Fruit fly (Drosophila melanogaster): Measurements from ENCODE around the gene CG3345.

Gene CG3345

DNA sequence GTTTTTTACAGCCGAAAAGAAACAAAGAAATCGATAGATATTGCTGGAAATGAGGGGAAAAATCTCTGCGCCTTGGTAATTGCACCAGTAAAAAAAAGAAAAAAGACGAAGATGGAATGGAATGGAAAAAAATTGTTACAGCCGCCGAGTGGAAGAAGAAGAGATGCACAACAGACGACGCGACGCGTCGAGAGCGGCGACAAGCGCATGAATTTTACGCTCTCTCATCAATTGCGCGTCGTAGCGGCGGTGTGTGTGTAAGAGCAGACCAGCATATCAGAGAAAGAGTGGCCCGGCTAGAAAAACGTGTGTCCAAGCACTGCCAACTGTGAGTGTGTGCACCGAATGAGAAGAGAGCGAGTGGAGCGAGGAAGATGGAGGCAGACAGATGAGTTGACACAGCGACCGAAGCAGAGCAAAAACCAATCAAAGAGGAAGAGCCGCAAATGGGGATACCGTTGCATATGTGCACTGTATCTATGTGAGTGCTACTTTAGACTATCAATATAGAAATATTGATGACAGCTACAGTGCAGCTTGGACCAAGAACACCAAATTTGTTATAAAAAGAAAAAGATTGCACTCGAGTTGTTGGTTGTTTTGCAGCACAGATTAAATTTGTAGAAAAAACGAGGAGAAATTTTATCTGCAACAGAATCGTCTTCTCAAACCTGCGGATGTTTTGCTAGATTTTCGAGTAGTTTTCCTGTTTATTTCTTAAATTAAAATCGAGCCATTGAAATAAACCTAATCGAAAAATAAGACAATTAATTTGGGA is 19.7 kb upstream of the CG3345 start (continued):
- TF ChIP-seq gcm (GFP tag; optimal IDR thresholded peaks at IDR 0.05) = peak; percentile 54
- TF ChIP-seq gem (tag; optimal IDR thresholded peaks at IDR 0.05) = peak; percentile 47
- no peak for TF ChIP-seq Gsc (GFP tag; IDR thresholded peaks at IDR 0.05)
- TF ChIP-seq Hmx (GFP tag; optimal IDR thresholded peaks at IDR 0.05) = no peak
- no peak for TF ChIP-seq MESR4 (GFP tag; optimal IDR thresholded peaks at IDR 0.05)
- peak; percentile 2 for TF ChIP-seq corto (GFP tag; optimal IDR thresholded peaks at IDR 0.05)
- TF ChIP-seq fu2 (GFP tag; optimal IDR thresholded peaks at IDR 0.05) = no peak
- TF ChIP-seq CG12219 (GFP tag; optimal IDR thresholded peaks at IDR 0.05) = no peak
- TF ChIP-seq CG1832 (GFP tag; optimal IDR thresholded peaks at IDR 0.05) = peak; percentile 80
- no peak for TF ChIP-seq CG13894 (tag; optimal IDR thresholded peaks at IDR 0.05)
- TF ChIP-seq hb (GFP tag; IDR thresholded peaks at IDR 0.05; ENCODE audit: partially characterized antibody) = no peak
- no peak for TF ChIP-seq CG14050 (GFP tag; IDR thresholded peaks at IDR 0.05)
- no peak for TF ChIP-seq Rfx (GFP tag; IDR thresholded peaks at IDR 0.05)
- TF ChIP-seq CG4707 (GFP tag; optimal IDR thresholded peaks at IDR 0.05) = no peak
- TF ChIP-seq Med (GFP tag) = peak; percentile 42
- no peak for TF ChIP-seq CG15011 (GFP tag; optimal IDR thresholded peaks at IDR 0.05)
- peak; percentile 25; the same call in 1 of the 2 replicates for TF ChIP-seq CG31441 (GFP tag; IDR thresholded peaks at IDR 0.05)
- TF ChIP-seq pum (GFP tag; optimal IDR thresholded peaks at IDR 0.05) = no peak
- TF ChIP-seq Sox102F (GFP tag; optimal IDR thresholded peaks at IDR 0.05) = peak; percentile 42
- no peak for TF ChIP-seq mirr (GFP tag; optimal IDR thresholded peaks at IDR 0.05)
- TF ChIP-seq CG8944 (GFP tag; optimal IDR thresholded peaks at IDR 0.05) = peak; percentile 10
- no peak for TF ChIP-seq onecut (GFP tag; IDR thresholded peaks at IDR 0.05)
- TF ChIP-seq D (optimal IDR thresholded peaks at IDR 0.05) = no peak
- TF ChIP-seq D (GFP tag; optimal IDR thresholded peaks at IDR 0.05) = peak; percentile 14
- no peak for TF ChIP-seq lola (GFP tag; optimal IDR thresholded peaks at IDR 0.05)
- peak; percentile 60; the same call in 1 of the 2 replicates for TF ChIP-seq sna (GFP tag; IDR thresholded peaks at IDR 0.05; ENCODE audit: partially characterized antibody)
- no peak for TF ChIP-seq CG1529 (GFP tag; optimal IDR thresholded peaks at IDR 0.05)
- TF ChIP-seq CG1792 (GFP tag; optimal IDR thresholded peaks at IDR 0.05) = no peak
- no peak for TF ChIP-seq CG6813 (GFP tag; optimal IDR thresholded peaks at IDR 0.05)
- peak; percentile 9 for TF ChIP-seq Vsx1 (GFP tag; optimal IDR thresholded peaks at IDR 0.05)
- TF ChIP-seq bab2 (GFP tag; optimal IDR thresholded peaks at IDR 0.05) = no peak
- peak; percentile 47 for TF ChIP-seq Xbp1 (GFP tag; optimal IDR thresholded peaks at IDR 0.05)
- peak; percentile 22 for TF ChIP-seq CG7987 (GFP tag; optimal IDR thresholded peaks at IDR 0.05)
- no peak for TF ChIP-seq Dad (GFP tag; optimal IDR thresholded peaks at IDR 0.05)
- TF ChIP-seq slou (GFP tag; optimal IDR thresholded peaks at IDR 0.05) = no peak
- TF ChIP-seq psq (GFP tag; optimal IDR thresholded peaks at IDR 0.05) = peak; percentile 47
- peak in 1 of 2 experiments; percentile 42 for TF ChIP-seq Pdp1 (GFP tag; optimal IDR thresholded peaks at IDR 0.05)
- peak; percentile 84 for TF ChIP-seq nom (GFP tag; optimal IDR thresholded peaks at IDR 0.05)
- peak; percentile 32 for TF ChIP-seq CG16863 (GFP tag; optimal IDR thresholded peaks at IDR 0.05)
- TF ChIP-seq gsb (GFP tag; IDR thresholded peaks at IDR 0.05) = no peak
- peak; percentile 6 for TF ChIP-seq CG12391 (tag; optimal IDR thresholded peaks at IDR 0.05)
- peak; percentile 60 for TF ChIP-seq ewg (GFP tag; optimal IDR thresholded peaks at IDR 0.05)
- TF ChIP-seq br (optimal IDR thresholded peaks at IDR 0.05) = no peak
- TF ChIP-seq Taf1 (GFP tag; IDR thresholded peaks at IDR 0.05) = no peak
- TF ChIP-seq CG2199 (GFP tag; IDR thresholded peaks at IDR 0.05) = peak; percentile 82
- no peak for TF ChIP-seq Aef1 (GFP tag; IDR thresholded peaks at IDR 0.05)
- TF ChIP-seq CG2129 (GFP tag; IDR thresholded peaks at IDR 0.05; ENCODE audit: partially characterized antibody) = 0 out of 2 replicates have a peak, but pooled peaks have one; percentile 11
- no peak for TF ChIP-seq Max (GFP tag; optimal IDR thresholded peaks at IDR 0.05)
- TF ChIP-seq CG32532 (GFP tag; IDR thresholded peaks at IDR 0.05) = peak; percentile 31; the same call in 1 of the 2 replicates
